Fruit fly (Drosophila melanogaster) whole organism, wandering third instar larva: ENCODE data around the gene CG9257.

Experiments used
- Hr83 ChIP-seq: fragments of 200-300 bp; sonication (Bioruptor generic); optimal IDR thresholded peaks from 2 replicates; lab custom pipeline; 2016; ENCODE audit warnings: missing biosample characterization, mild to moderate bottlenecking, missing genetic modification characterization, moderate library complexity; ENCODE audit not compliant: poor library complexity, severe bottlenecking
- Myc ChIP-seq: fragments of >200 bp; optimal IDR thresholded peaks from 2 replicates; lab custom pipeline; 2017
- OdsH ChIP-seq: fragments of 200-800 bp; sonication (Bioruptor generic); optimal IDR thresholded peaks from 2 replicates; lab custom pipeline; 2016; ENCODE audit warnings: missing biosample characterization, mild to moderate bottlenecking, missing genetic modification characterization
- foxo ChIP-seq, 2 experiments: fragments of 200-800 bp; sonication (Bioruptor generic); optimal IDR thresholded peaks; 2 replicates in 1 of 2; 3 replicates in 1 of 2; lab custom pipeline; 2016 to 2017; ENCODE audit warnings: missing biosample characterization in 2 of 2, missing genetic modification characterization in 2 of 2
- h ChIP-seq: fragments of 200-800 bp; sonication (Bioruptor generic); optimal IDR thresholded peaks from 3 replicates; lab custom pipeline; 2016; ENCODE audit warnings: missing biosample characterization, mild to moderate bottlenecking, missing genetic modification characterization
- pan ChIP-seq: fragments of >200 bp; optimal IDR thresholded peaks from 2 replicates; lab custom pipeline; 2017
- psq ChIP-seq: fragments of 200-800 bp; sonication (Bioruptor generic); optimal IDR thresholded peaks from 3 replicates; lab custom pipeline; 2017; ENCODE audit warnings: missing biosample characterization, mild to moderate bottlenecking, missing genetic modification characterization, moderate library complexity
- woc ChIP-seq: sonication (Bioruptor generic); optimal IDR thresholded peaks from 2 replicates; lab custom pipeline; 2016; ENCODE audit warnings: missing biosample characterization, mild to moderate bottlenecking, missing genetic modification characterization

- TF ChIP-seq Myc (no peak), pan (lab: Kevin White, UChicago) (no peak), h (GFP tag; lab: Kevin White, UChicago) (no peak), psq (GFP tag; lab: Kevin White, UChicago) (peak; percentile 4), Hr83 (GFP tag; lab: Kevin White, UChicago) (peak; percentile 31), OdsH (GFP tag; lab: Kevin White, UChicago) (no peak), woc (GFP tag; lab: Kevin White, UChicago) (no peak), foxo (GFP tag; optimal IDR thresholded peaks at IDR 0.05; lab: Kevin White, UChicago) (no peak)
These were observed 11.0 kb downstream of the CG9257 start for dm6 chr2L:21113546-21113945.
